Fruit fly (Drosophila melanogaster) whole organism, prepupa: ENCODE measurements around the gene CG33645.

Experiments used
- Blimp-1 ChIP-seq: fragments of 200-800 bp; sonication (Bioruptor generic); optimal IDR thresholded peaks from 3 replicates; lab custom pipeline; 2017; ENCODE audit warnings: missing biosample characterization, missing genetic modification characterization, mild to moderate bottlenecking, moderate library complexity, missing genetic modification reagents
- CG10669 ChIP-seq: fragments of 200-800 bp; sonication (Bioruptor generic); optimal IDR thresholded peaks from 3 replicates; lab custom pipeline; 2018; ENCODE audit warnings: missing biosample characterization, mild to moderate bottlenecking, missing genetic modification characterization, moderate library complexity
- CG11902 ChIP-seq: fragments of 200-800 bp; sonication (Bioruptor generic); optimal IDR thresholded peaks from 3 replicates; lab custom pipeline; 2016; ENCODE audit warnings: missing biosample characterization, missing genetic modification characterization
- CG15336 ChIP-seq: fragments of 200-800 bp; sonication (Bioruptor generic); IDR thresholded peaks from 2 replicates; pipeline ENCODE4 v1.3.6; 2022; ENCODE audit warnings: missing biosample characterization, missing genetic modification characterization
- CG31627 ChIP-seq: fragments of 200-800 bp; sonication (Bioruptor generic); optimal IDR thresholded peaks from 3 replicates; lab custom pipeline; 2016; ENCODE audit warnings: missing biosample characterization, missing genetic modification characterization
- CG32006 ChIP-seq: fragments of 200-800 bp; sonication (Bioruptor generic); optimal IDR thresholded peaks from 3 replicates; lab custom pipeline; 2017; ENCODE audit warnings: missing biosample characterization, mild to moderate bottlenecking, missing genetic modification characterization
- CG34406 ChIP-seq: fragments of 200-800 bp; sonication (Bioruptor generic); optimal IDR thresholded peaks from 3 replicates; lab custom pipeline; 2016; ENCODE audit warnings: missing biosample characterization, missing genetic modification characterization
- CG4318 ChIP-seq: fragments of 200-800 bp; sonication (Bioruptor generic); optimal IDR thresholded peaks from 3 replicates; lab custom pipeline; 2017; ENCODE audit warnings: missing biosample characterization, mild to moderate bottlenecking, missing genetic modification characterization
- CG6792 ChIP-seq: fragments of 200-800 bp; sonication (Bioruptor generic); optimal IDR thresholded peaks from 3 replicates; lab custom pipeline; 2016; ENCODE audit warnings: missing biosample characterization, missing genetic modification characterization
- CG7368 ChIP-seq: fragments of 200-800 bp; sonication (Bioruptor generic); optimal IDR thresholded peaks from 3 replicates; lab custom pipeline; 2016; ENCODE audit warnings: missing biosample characterization, missing genetic modification characterization
- CG8119 ChIP-seq: fragments of 200-800 bp; sonication (Bioruptor generic); IDR thresholded peaks from 3 replicates; pipeline ENCODE4 v1.3.6; 2022; ENCODE audit warnings: missing biosample characterization, missing genetic modification characterization
- CG8632 ChIP-seq: fragments of 200-800 bp; sonication (Bioruptor generic); optimal IDR thresholded peaks from 3 replicates; lab custom pipeline; 2016; ENCODE audit warnings: missing biosample characterization, missing genetic modification characterization
- CG9139 ChIP-seq: fragments of 200-800 bp; sonication (Bioruptor generic); optimal IDR thresholded peaks from 3 replicates; lab custom pipeline; 2017; ENCODE audit warnings: missing biosample characterization, mild to moderate bottlenecking, missing genetic modification characterization
- Eip78C ChIP-seq: fragments of 200-800 bp; sonication (Bioruptor generic); peaks from one replicate; lab custom pipeline; 2016; ENCODE audit warnings: missing biosample characterization, missing genetic modification characterization
- Eip93F ChIP-seq: fragments of 200-800 bp; sonication (Bioruptor generic); optimal IDR thresholded peaks from 2 replicates; lab custom pipeline; 2016; ENCODE audit warnings: missing biosample characterization, mild to moderate bottlenecking, missing genetic modification characterization
- Ets21C ChIP-seq: fragments of 200-800 bp; sonication (Bioruptor generic); optimal IDR thresholded peaks from 3 replicates; lab custom pipeline; 2016; ENCODE audit warnings: missing biosample characterization, missing genetic modification characterization
- Lpt ChIP-seq: fragments of 200-800 bp; sonication (Bioruptor generic); optimal IDR thresholded peaks from 3 replicates; lab custom pipeline; 2016; ENCODE audit warnings: missing biosample characterization, missing genetic modification characterization
- Met ChIP-seq: fragments of 200-800 bp; sonication (Bioruptor generic); optimal IDR thresholded peaks from 3 replicates; lab custom pipeline; 2016; ENCODE audit warnings: missing biosample characterization, missing genetic modification characterization
- Smox ChIP-seq: fragments of 200-800 bp; sonication (Bioruptor generic); optimal IDR thresholded peaks from 3 replicates; lab custom pipeline; 2016; ENCODE audit warnings: missing biosample characterization, missing genetic modification characterization
- Sox102F ChIP-seq: fragments of 200-800 bp; sonication (Bioruptor generic); optimal IDR thresholded peaks from 2 replicates; lab custom pipeline; 2016; ENCODE audit warnings: missing biosample characterization, mild to moderate bottlenecking, missing genetic modification characterization
- achi ChIP-seq: fragments of 200-800 bp; sonication (Bioruptor generic); optimal IDR thresholded peaks from 3 replicates; lab custom pipeline; 2016; ENCODE audit warnings: missing biosample characterization, missing genetic modification characterization
- acj6 ChIP-seq: fragments of 200-800 bp; sonication (Bioruptor generic); optimal IDR thresholded peaks from 3 replicates; lab custom pipeline; 2016; ENCODE audit warnings: missing biosample characterization, missing genetic modification characterization
- dac ChIP-seq: fragments of 200-800 bp; sonication (Bioruptor generic); optimal IDR thresholded peaks from 2 replicates; lab custom pipeline; 2017; ENCODE audit warnings: missing biosample characterization, mild to moderate bottlenecking, missing genetic modification characterization
- eg ChIP-seq: fragments of 200-800 bp; sonication (Bioruptor generic); IDR thresholded peaks from 3 replicates; pipeline ENCODE4 v1.3.6; 2022; ENCODE audit warnings: missing biosample characterization, missing genetic modification characterization
- fd59A ChIP-seq: fragments of 200-800 bp; sonication (Bioruptor generic); optimal IDR thresholded peaks from 2 replicates; lab custom pipeline; 2017; ENCODE audit warnings: missing biosample characterization, mild to moderate bottlenecking, missing genetic modification characterization, missing genetic modification reagents
- fd85E ChIP-seq: fragments of 200-800 bp; sonication (Bioruptor generic); optimal IDR thresholded peaks from 3 replicates; lab custom pipeline; 2016; ENCODE audit warnings: missing biosample characterization, missing genetic modification characterization
- fkh ChIP-seq: fragments of 200-800 bp; sonication (Bioruptor generic); optimal IDR thresholded peaks from 3 replicates; lab custom pipeline; 2017; ENCODE audit warnings: missing biosample characterization, mild to moderate bottlenecking, missing genetic modification characterization, moderate library complexity
- pdm3 ChIP-seq: fragments of 200-800 bp; sonication (Bioruptor generic); optimal IDR thresholded peaks from 3 replicates; lab custom pipeline; 2016; ENCODE audit warnings: missing biosample characterization, missing genetic modification characterization
- svp ChIP-seq: fragments of 200-800 bp; sonication (Bioruptor generic); peaks from one replicate; lab custom pipeline; 2016; ENCODE audit warnings: missing biosample characterization, missing genetic modification characterization
- topi ChIP-seq: fragments of 200-800 bp; sonication (Bioruptor generic); optimal IDR thresholded peaks from 3 replicates; lab custom pipeline; 2016; ENCODE audit warnings: missing biosample characterization, missing genetic modification characterization
- vri ChIP-seq: fragments of 200-800 bp; sonication (Bioruptor generic); optimal IDR thresholded peaks from 3 replicates; lab custom pipeline; 2016; ENCODE audit warnings: missing biosample characterization, mild to moderate bottlenecking, missing genetic modification characterization

Gene CG33645

dm6 chr2L:13532524-13532923 lies at the start of gene CG33645:
Gene CG33645, plus strand, starts transcription at chr2L:13532824.
- TF ChIP-seq Eip78C (GFP tag; lab: Kevin White, UChicago) = no peak
- no peak for TF ChIP-seq achi
- no peak for TF ChIP-seq pdm3 (GFP tag; lab: Kevin White, UChicago)
- no peak for TF ChIP-seq fd59A (GFP tag; lab: Kevin White, UChicago)
- no peak for TF ChIP-seq CG10669

- no peak for TF ChIP-seq achi
- no peak for TF ChIP-seq topi (GFP tag; lab: Kevin White, UChicago)
- no peak for TF ChIP-seq CG9139 (GFP tag; lab: Kevin White, UChicago)
- no peak for TF ChIP-seq fd59A (GFP tag; lab: Kevin White, UChicago)
- no peak for TF ChIP-seq fd85E
- TF ChIP-seq CG8119 = no peak
- no peak for TF ChIP-seq Blimp-1
- TF ChIP-seq Eip93F (GFP tag; lab: Kevin White, UChicago) = no peak
- no peak for TF ChIP-seq CG6792 (GFP tag; lab: Kevin White, UChicago)
- TF ChIP-seq Met (GFP tag; lab: Kevin White, UChicago) = no peak
- no peak for TF ChIP-seq pdm3 (GFP tag; lab: Kevin White, UChicago)
- TF ChIP-seq eg (GFP tag; lab: Robert Waterston, UW) = no peak
Measured at dm6 chr2L:13497915-13498314, 34.7 kb upstream of the CG33645 start.

DNA sequence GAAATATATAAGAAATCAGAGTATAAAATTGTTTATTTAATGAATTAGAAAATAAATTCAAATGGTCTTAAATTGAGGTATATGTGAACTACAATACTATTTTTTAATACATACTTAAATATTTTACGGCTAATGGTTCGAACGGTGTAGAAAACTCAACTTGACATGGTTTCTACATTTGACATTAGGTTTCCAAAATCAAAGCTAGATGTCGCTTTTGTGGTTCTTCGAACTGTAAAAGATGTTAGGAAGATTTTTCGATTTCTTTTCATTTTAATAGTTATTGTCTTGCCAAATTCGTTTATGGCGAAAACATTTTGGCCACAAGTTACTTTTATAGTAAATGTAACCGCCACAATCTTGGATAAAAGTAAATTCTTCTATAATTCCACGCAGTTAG lies 32.2 kb upstream of the CG33645 start:
- TF ChIP-seq svp (GFP tag; lab: Kevin White, UChicago) (peak; percentile 52), dac (GFP tag; lab: Kevin White, UChicago) (no peak)

DNA sequence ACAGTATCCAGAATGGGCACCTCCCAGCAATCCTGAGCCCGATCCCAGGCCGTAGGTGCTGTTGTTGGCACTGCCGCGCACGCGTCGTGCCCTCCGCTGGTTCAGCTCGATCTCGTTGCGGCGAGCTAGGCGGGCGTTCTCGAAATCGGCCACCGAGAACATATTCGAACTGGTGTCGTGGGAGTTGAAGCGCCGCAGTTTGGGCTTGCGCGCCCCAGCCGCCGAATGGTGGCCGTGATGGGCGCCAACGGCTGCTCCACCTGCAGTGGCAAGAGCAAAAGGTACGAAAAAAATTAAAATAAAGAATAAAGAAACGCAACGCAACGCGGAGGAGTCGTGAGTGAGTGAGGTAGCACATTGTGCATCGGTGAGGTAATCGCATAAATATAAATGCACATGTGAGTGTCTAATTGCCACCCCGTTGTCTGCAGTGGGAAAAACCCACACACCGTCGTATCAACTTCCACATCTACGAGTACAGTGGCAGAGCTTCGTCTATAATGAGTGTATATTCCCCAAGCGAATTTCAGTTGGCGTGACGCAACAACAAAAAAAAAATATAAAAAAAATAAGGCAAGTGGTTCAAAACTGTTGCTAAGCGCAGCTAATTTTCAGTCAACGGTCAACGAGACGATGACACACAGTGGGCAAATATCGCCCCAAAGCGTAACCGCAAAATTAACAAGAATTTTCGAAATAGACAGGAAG lies 22.9 kb upstream of the CG33645 start:
- TF ChIP-seq CG8119 (0 out of 3 replicates have a peak, but pooled peaks have one; percentile 13), CG34406 (GFP tag; lab: Kevin White, UChicago) (no peak), Met (GFP tag; lab: Kevin White, UChicago) (no peak), vri (peak; percentile 60), CG31627 (GFP tag; lab: Kevin White, UChicago) (no peak)
- TF ChIP-seq, all 60 proteins: peak for 2

dm6 chr2L:13510870-13511867 lies 21.5 kb upstream of the CG33645 start:
- TF ChIP-seq Smox (GFP tag; lab: Kevin White, UChicago) = no peak
- no peak for TF ChIP-seq pdm3 (GFP tag; lab: Kevin White, UChicago)
- no peak for TF ChIP-seq CG7368 (GFP tag; lab: Kevin White, UChicago)
- TF ChIP-seq fkh (GFP tag; lab: Kevin White, UChicago) = peak; percentile 4
- TF ChIP-seq Eip78C (GFP tag; lab: Kevin White, UChicago) = peak; percentile 29
- TF ChIP-seq acj6 (GFP tag; lab: Kevin White, UChicago) = no peak
- TF ChIP-seq Eip93F (GFP tag; lab: Kevin White, UChicago) = no peak
- no peak for TF ChIP-seq topi (GFP tag; lab: Kevin White, UChicago)
- TF ChIP-seq Ets21C (GFP tag; lab: Kevin White, UChicago) = no peak
- TF ChIP-seq vri = peak; percentile 38
- no peak for TF ChIP-seq Sox102F
- TF ChIP-seq CG11902 (GFP tag; lab: Kevin White, UChicago) = no peak
- no peak for TF ChIP-seq CG4318
- TF ChIP-seq CG15336 = no peak
- peak; percentile 19 for TF ChIP-seq Lpt
- no peak for TF ChIP-seq CG8632 (GFP tag; lab: Kevin White, UChicago)
- no peak for TF ChIP-seq CG32006 (GFP tag; lab: Kevin White, UChicago)
